Worm (Caenorhabditis elegans) whole organism, late embryonic: ENCODE data around the gene F34H10.1.

Experiments used
- C38D4.7 ChIP-seq: fragments of 200-800 bp; sonication (Bioruptor generic); optimal IDR thresholded peaks from 2 replicates; lab custom pipeline; 2018; ENCODE audit warnings: mild to moderate bottlenecking, missing genetic modification characterization, moderate library complexity, missing compliant biosample characterization
- K09A11.1 ChIP-seq: sonication (generic microtip); optimal IDR thresholded peaks from 2 replicates; lab custom pipeline; 2017; ENCODE audit warnings: antibody characterized with exemption, mild to moderate bottlenecking, missing genetic modification characterization, missing compliant biosample characterization; ENCODE audit not compliant: insufficient read depth
- fkh-10 ChIP-seq: fragments of 150-350 bp; optimal IDR thresholded peaks from 2 replicates; lab custom pipeline; 2014; ENCODE audit warnings: missing biosample characterization, missing genetic modification reagents, missing genetic modification characterization
- pag-3 ChIP-seq: sonication (generic microtip); optimal IDR thresholded peaks from 2 replicates; lab custom pipeline; 2016; ENCODE audit warnings: missing compliant biosample characterization, missing genetic modification characterization, borderline replicate concordance

DNA sequence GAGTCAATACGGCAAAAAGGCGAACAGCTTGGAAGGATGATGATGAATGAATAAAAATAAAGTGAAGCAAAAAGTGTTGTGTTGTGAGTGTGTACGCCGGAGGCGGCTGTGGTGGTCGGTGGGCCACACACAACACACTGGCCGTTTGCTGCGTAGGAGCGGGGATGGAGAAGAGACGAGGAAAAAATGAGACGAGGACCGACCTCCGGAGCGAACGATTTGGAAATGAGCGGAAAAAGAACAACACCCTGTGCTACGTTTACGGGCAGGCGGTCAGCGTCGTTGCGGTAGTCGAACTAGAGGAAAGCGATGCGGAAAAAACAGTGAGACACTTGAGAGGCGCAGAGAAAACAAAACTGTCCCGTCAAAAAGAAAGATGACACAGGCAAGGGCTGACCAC lies 11.2 kb downstream of the F34H10.1 start:
- no peak for TF ChIP-seq C38D4.7 (GFP tag; lab: Kevin White, UChicago)
- no peak for TF ChIP-seq pag-3 (tag; lab: Kevin White, UChicago)
- TF ChIP-seq K09A11.1 (tag; lab: Kevin White, UChicago) = no peak
- no peak for TF ChIP-seq fkh-10 (GFP tag; lab: Kevin White, UChicago)
